Fruit fly (Drosophila melanogaster): ENCODE results near the gene CG10185.

CG10185 gene

dm6 chr3R:16049369-16049768 is 18.0 kb downstream of the CG10185 start, which contains the start of the genes IKKbeta and CG5013 (continued):
- TF ChIP-seq CG11902 (GFP tag; optimal IDR thresholded peaks at IDR 0.05) (peak; percentile 21), CG6276 (GFP tag; optimal IDR thresholded peaks at IDR 0.05) (no peak), cyc (GFP tag; optimal IDR thresholded peaks at IDR 0.05) (peak; percentile 59), Lpt (GFP tag; optimal IDR thresholded peaks at IDR 0.05) (no peak), CG8119 (GFP tag; IDR thresholded peaks at IDR 0.05) (no peak), Ets21C (GFP tag; optimal IDR thresholded peaks at IDR 0.05) (no peak), CG31627 (GFP tag; optimal IDR thresholded peaks at IDR 0.05) (peak; percentile 56), CG32006 (GFP tag; optimal IDR thresholded peaks at IDR 0.05) (peak; percentile 37), Ets96B (tag; optimal IDR thresholded peaks at IDR 0.05) (peak; percentile 23), Gug (GFP tag; IDR thresholded peaks at IDR 0.05) (no peak), Sox14 (GFP tag; optimal IDR thresholded peaks at IDR 0.05) (peak; percentile 36), acj6 (GFP tag; optimal IDR thresholded peaks at IDR 0.05) (no peak), CG8319 (GFP tag; optimal IDR thresholded peaks at IDR 0.05) (no peak), topi (GFP tag; optimal IDR thresholded peaks at IDR 0.05) (peak; percentile 49), CG9139 (GFP tag; optimal IDR thresholded peaks at IDR 0.05) (no peak), dac (GFP tag; optimal IDR thresholded peaks at IDR 0.05) (no peak)

dm6 chr3R:16046030-16046429 is 21.4 kb downstream of the CG10185 start, which contains the start of gene Jhbp5:
TSS of gene Jhbp5 (minus strand) at chr3R:16046130.
- TF ChIP-seq CG6276 (GFP tag; optimal IDR thresholded peaks at IDR 0.05) (no peak), Met (GFP tag; optimal IDR thresholded peaks at IDR 0.05) (no peak), net (GFP tag; optimal IDR thresholded peaks at IDR 0.05) (no peak), ss (GFP tag; optimal IDR thresholded peaks at IDR 0.05) (no peak), Ets96B (tag; optimal IDR thresholded peaks at IDR 0.05) (no peak), CG7368 (GFP tag; optimal IDR thresholded peaks at IDR 0.05) (no peak), OdsH (GFP tag; optimal IDR thresholded peaks at IDR 0.05) (no peak), CG8319 (GFP tag; optimal IDR thresholded peaks at IDR 0.05) (no peak), Hr4 (GFP tag; optimal IDR thresholded peaks at IDR 0.05) (no peak), CG34406 (GFP tag; optimal IDR thresholded peaks at IDR 0.05) (no peak), Eip93F (GFP tag; optimal IDR thresholded peaks at IDR 0.05) (no peak), CG1621 (tag; optimal IDR thresholded peaks at IDR 0.05) (no peak), CG11762 (GFP tag; optimal IDR thresholded peaks at IDR 0.05; ENCODE audit: insufficient read depth) (no peak), CG9139 (GFP tag; optimal IDR thresholded peaks at IDR 0.05) (no peak), Sox15 (GFP tag; optimal IDR thresholded peaks at IDR 0.05) (no peak)

- TF ChIP-seq acj6 (GFP tag; optimal IDR thresholded peaks at IDR 0.05): peak; percentile 29
- peak; percentile 45 for TF ChIP-seq CG6276 (GFP tag; optimal IDR thresholded peaks at IDR 0.05)
- no peak for TF ChIP-seq fd59A (GFP tag; optimal IDR thresholded peaks at IDR 0.05)
- peak in 1 of 2 experiments; percentile 32 for TF ChIP-seq ss (GFP tag; optimal IDR thresholded peaks at IDR 0.05)
- peak; percentile 25 for TF ChIP-seq net (GFP tag; optimal IDR thresholded peaks at IDR 0.05)
- TF ChIP-seq CG31627 (GFP tag; optimal IDR thresholded peaks at IDR 0.05): no peak
- TF ChIP-seq CG3919 (GFP tag; optimal IDR thresholded peaks at IDR 0.05): no peak
- no peak for TF ChIP-seq cyc (GFP tag; optimal IDR thresholded peaks at IDR 0.05)
- peak; percentile 46 for TF ChIP-seq achi (GFP tag; optimal IDR thresholded peaks at IDR 0.05)
- peak; percentile 24 for TF ChIP-seq CG6808 (GFP tag; optimal IDR thresholded peaks at IDR 0.05)
- TF ChIP-seq CG10631 (GFP tag; optimal IDR thresholded peaks at IDR 0.05): peak; percentile 39
- TF ChIP-seq spab (GFP tag; optimal IDR thresholded peaks at IDR 0.05): no peak
- TF ChIP-seq Smox (GFP tag; optimal IDR thresholded peaks at IDR 0.05): no peak
- TF ChIP-seq esn (GFP tag; optimal IDR thresholded peaks at IDR 0.05): peak; percentile 2
- no peak for TF ChIP-seq CG11294 (GFP tag; IDR thresholded peaks at IDR 0.05)
- TF ChIP-seq Hr4 (GFP tag; optimal IDR thresholded peaks at IDR 0.05): peak; percentile 54
- no peak for TF ChIP-seq CG1621 (tag; optimal IDR thresholded peaks at IDR 0.05)
- TF ChIP-seq CG10669 (GFP tag; optimal IDR thresholded peaks at IDR 0.05): no peak
- no peak for TF ChIP-seq fkh (GFP tag; optimal IDR thresholded peaks at IDR 0.05)
- TF ChIP-seq Sox102F (GFP tag; optimal IDR thresholded peaks at IDR 0.05): peak; percentile 11
- TF ChIP-seq svp (GFP tag): no peak
- TF ChIP-seq Sox14 (GFP tag; optimal IDR thresholded peaks at IDR 0.05): peak; percentile 41
- peak; percentile 59 for TF ChIP-seq Blimp-1 (GFP tag; optimal IDR thresholded peaks at IDR 0.05)
- no peak for TF ChIP-seq topi (GFP tag; optimal IDR thresholded peaks at IDR 0.05)
- TF ChIP-seq CG11762 (GFP tag; optimal IDR thresholded peaks at IDR 0.05; ENCODE audit: insufficient read depth): no peak
- no peak for TF ChIP-seq dsx (GFP tag; optimal IDR thresholded peaks at IDR 0.05; ENCODE audit: poor library complexity, severe bottlenecking)
- TF ChIP-seq lz (GFP tag; optimal IDR thresholded peaks at IDR 0.05): peak; percentile 35
- TF ChIP-seq CG6163 (GFP tag; IDR thresholded peaks at IDR 0.05): 0 out of 3 replicates have a peak, but pooled peaks have one; percentile 12
- peak; percentile 1 for TF ChIP-seq Lpt (GFP tag; optimal IDR thresholded peaks at IDR 0.05)
- TF ChIP-seq Ets21C (GFP tag; optimal IDR thresholded peaks at IDR 0.05): no peak
- no peak for TF ChIP-seq Sox15 (GFP tag; optimal IDR thresholded peaks at IDR 0.05)
- no peak for TF ChIP-seq Gug (GFP tag; IDR thresholded peaks at IDR 0.05)
Measured at dm6 chr3R:16042900-16043548, 24.4 kb downstream of the CG10185 start, which contains the start of gene Jhbp4. TSS of gene Jhbp4 (plus strand) at chr3R:16043498.

All from whole organism, prepupa.